Fruit fly (Drosophila melanogaster): Measurements from ENCODE around the gene Adh.

DNA sequence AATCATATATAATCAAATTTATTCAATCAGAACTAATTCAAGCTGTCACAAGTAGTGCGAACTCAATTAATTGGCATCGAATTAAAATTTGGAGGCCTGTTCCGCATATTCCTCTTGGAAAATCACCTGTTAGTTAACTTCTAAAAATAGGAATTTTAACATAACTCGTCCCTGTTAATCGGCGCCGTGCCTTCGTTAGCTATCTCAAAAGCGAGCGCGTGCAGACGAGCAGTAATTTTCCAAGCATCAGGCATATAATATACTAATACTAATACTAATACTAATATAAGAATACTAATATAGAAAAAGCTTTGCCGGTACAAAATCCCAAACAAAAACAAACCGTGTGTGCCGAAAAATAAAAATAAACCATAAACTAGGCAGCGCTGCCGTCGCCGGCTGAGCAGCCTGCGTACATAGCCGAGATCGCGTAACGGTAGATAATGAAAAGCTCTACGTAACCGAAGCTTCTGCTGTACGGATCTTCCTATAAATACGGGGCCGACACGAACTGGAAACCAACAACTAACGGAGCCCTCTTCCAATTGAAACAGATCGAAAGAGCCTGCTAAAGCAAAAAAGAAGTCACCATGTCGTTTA is 497 bp downstream of the Adh start:
- TF ChIP-seq Myc (optimal IDR thresholded peaks at IDR 0.05) (no peak), insv (optimal IDR thresholded peaks at IDR 0.05) (no peak)
